Worm (Caenorhabditis elegans) whole organism, early embryonic: ENCODE data around the gene clec-217.

Experiments
- B0310.2 ChIP-seq: sonication (generic microtip); optimal IDR thresholded peaks from 2 replicates; lab custom pipeline; 2016; ENCODE audit warnings: mild to moderate bottlenecking, missing genetic modification characterization, missing compliant biosample characterization
- F13C5.2 ChIP-seq: sonication (generic microtip); optimal IDR thresholded peaks from 2 replicates; lab custom pipeline; 2017; ENCODE audit warnings: mild to moderate bottlenecking, missing genetic modification characterization, inconsistent platforms, missing compliant biosample characterization
- aly-1 ChIP-seq: sonication (generic microtip); optimal IDR thresholded peaks from 2 replicates; lab custom pipeline; 2016; ENCODE audit warnings: missing genetic modification characterization, missing compliant biosample characterization
- ama-1 ChIP-seq: fragments of 150-350 bp; optimal IDR thresholded peaks from 2 replicates; lab custom pipeline; 2014
- ceh-13 ChIP-seq: fragments of 200-800 bp; sonication (Bioruptor generic); optimal IDR thresholded peaks from 2 replicates; lab custom pipeline; 2018; ENCODE audit warnings: mild to moderate bottlenecking, missing genetic modification characterization, missing compliant biosample characterization
- ceh-36 ChIP-seq: sonication (generic microtip); optimal IDR thresholded peaks from 2 replicates; lab custom pipeline; 2016; ENCODE audit warnings: missing genetic modification characterization, inconsistent platforms, missing compliant biosample characterization
- ets-7 ChIP-seq: sonication (generic microtip); optimal IDR thresholded peaks from 2 replicates; lab custom pipeline; 2016; ENCODE audit warnings: missing genotype, missing genetic modification characterization, missing compliant biosample characterization
- flt-1 ChIP-seq: fragments of 200-800 bp; sonication (Bioruptor generic); IDR thresholded peaks from 2 replicates; pipeline ENCODE4 v1.3.6; 2022; ENCODE audit warnings: missing genetic modification characterization, missing compliant biosample characterization
- hmbx-1 ChIP-seq: sonication (generic microtip); optimal IDR thresholded peaks from 2 replicates; lab custom pipeline; 2016; ENCODE audit warnings: mild to moderate bottlenecking, missing genetic modification characterization, missing compliant biosample characterization
- hmg-4 ChIP-seq: fragments of 200-800 bp; sonication (Bioruptor generic); optimal IDR thresholded peaks from 2 replicates; lab custom pipeline; 2018; ENCODE audit warnings: mild to moderate bottlenecking, missing genetic modification characterization, missing compliant biosample characterization
- hnd-1 ChIP-seq: sonication (generic microtip); optimal IDR thresholded peaks from 2 replicates; lab custom pipeline; 2016; ENCODE audit warnings: missing genetic modification characterization, missing compliant biosample characterization
- pes-1 ChIP-seq: fragments of 200-800 bp; sonication (Bioruptor generic); IDR thresholded peaks from 2 replicates; pipeline ENCODE4 v1.3.6; 2022; ENCODE audit warnings: missing genetic modification reagents, missing genetic modification characterization, missing compliant biosample characterization
- scrt-1 ChIP-seq: fragments of 200-800 bp; sonication (Bioruptor generic); IDR thresholded peaks from 2 replicates; pipeline ENCODE4 v1.3.6; 2022; ENCODE audit warnings: missing genetic modification characterization, missing compliant biosample characterization
- sea-1 ChIP-seq: fragments of 200-800 bp; sonication (Bioruptor generic); conservative IDR thresholded peaks from 2 replicates; pipeline ENCODE4 v1.3.6; 2022; ENCODE audit warnings: missing genetic modification characterization, missing compliant biosample characterization
- tbx-11 ChIP-seq: fragments of 200-800 bp; sonication (Bioruptor generic); IDR thresholded peaks from 2 replicates; pipeline ENCODE4 v1.3.6; 2022; ENCODE audit warnings: missing genetic modification characterization, missing compliant biosample characterization
- tbx-37 ChIP-seq: fragments of 200-800 bp; sonication (Bioruptor generic); conservative IDR thresholded peaks from 2 replicates; pipeline ENCODE4 v1.3.6; 2022; ENCODE audit warnings: missing genetic modification reagents, missing genetic modification characterization, missing compliant biosample characterization
- tra-4 ChIP-seq: sonication (generic microtip); optimal IDR thresholded peaks from 2 replicates; lab custom pipeline; 2017; ENCODE audit warnings: missing genetic modification characterization, missing compliant biosample characterization

clec-217 gene

DNA sequence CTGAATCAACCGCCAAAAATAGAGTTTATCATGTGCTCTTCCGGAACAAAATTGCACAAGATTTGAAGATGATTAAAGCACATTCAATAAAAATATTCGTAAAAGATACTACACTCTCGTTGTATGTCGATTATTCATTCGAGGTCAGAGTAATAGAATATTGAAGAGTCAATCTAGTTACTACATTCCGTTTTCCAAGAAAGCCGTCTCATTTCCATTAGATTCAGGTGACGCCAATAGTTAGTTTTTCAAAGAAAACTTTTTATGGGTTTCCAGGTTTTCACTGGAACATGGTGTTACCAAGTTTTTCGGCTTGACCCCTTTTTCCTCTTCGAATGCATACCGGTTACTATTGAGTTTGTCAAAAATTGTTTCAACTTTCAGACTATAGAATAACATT is 11.9 kb upstream of the clec-217 start:
- TF ChIP-seq ama-1 (lab: Kevin White, UChicago) (no peak), hmg-4 (GFP tag; lab: Kevin White, UChicago) (no peak), tbx-37 (GFP tag; lab: Robert Waterston, UW) (no peak), tbx-11 (GFP tag; lab: Robert Waterston, UW) (no peak), ceh-13 (GFP tag; lab: Kevin White, UChicago) (no peak), tra-4 (tag; lab: Kevin White, UChicago) (no peak), hnd-1 (tag; lab: Kevin White, UChicago) (no peak), sea-1 (GFP tag; lab: Robert Waterston, UW) (no peak), F13C5.2 (tag; lab: Kevin White, UChicago) (no peak), flt-1 (GFP tag; lab: Robert Waterston, UW) (no peak), B0310.2 (tag; lab: Kevin White, UChicago) (no peak), hmbx-1 (no peak), aly-1 (no peak), ceh-36 (tag; lab: Kevin White, UChicago) (no peak), scrt-1 (GFP tag; lab: Robert Waterston, UW) (no peak), ets-7 (tag; lab: Kevin White, UChicago) (no peak), pes-1 (GFP tag; lab: Robert Waterston, UW) (no peak)

DNA sequence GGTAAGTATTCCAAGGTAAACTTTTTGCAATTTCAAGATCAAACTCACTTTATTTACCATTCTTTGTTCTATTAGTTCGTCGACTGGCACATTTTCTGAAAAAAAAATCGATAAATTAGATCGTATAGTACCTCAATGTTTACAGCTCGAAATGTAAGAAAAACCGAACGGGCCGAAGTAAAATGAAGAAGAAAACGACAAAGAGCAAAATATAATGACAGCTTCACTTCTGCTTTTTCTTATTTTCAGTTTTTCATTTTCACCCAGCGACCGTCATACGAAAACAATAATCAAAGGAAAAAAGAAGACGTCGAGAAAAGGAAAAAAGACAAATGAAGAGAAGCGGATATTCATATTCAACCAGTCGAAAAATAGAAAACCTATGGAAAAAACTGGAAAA is 10.5 kb upstream of the clec-217 start, which contains the start of gene che-7:
che-7 (minus strand) TSS at position 101 of the 400 bp plus-strand sequence.
- TF ChIP-seq hnd-1 (tag; lab: Kevin White, UChicago) (no peak), B0310.2 (tag; lab: Kevin White, UChicago) (no peak), sea-1 (GFP tag; lab: Robert Waterston, UW) (no peak), flt-1 (GFP tag; lab: Robert Waterston, UW) (no peak), tbx-37 (GFP tag; lab: Robert Waterston, UW) (no peak)

DNA sequence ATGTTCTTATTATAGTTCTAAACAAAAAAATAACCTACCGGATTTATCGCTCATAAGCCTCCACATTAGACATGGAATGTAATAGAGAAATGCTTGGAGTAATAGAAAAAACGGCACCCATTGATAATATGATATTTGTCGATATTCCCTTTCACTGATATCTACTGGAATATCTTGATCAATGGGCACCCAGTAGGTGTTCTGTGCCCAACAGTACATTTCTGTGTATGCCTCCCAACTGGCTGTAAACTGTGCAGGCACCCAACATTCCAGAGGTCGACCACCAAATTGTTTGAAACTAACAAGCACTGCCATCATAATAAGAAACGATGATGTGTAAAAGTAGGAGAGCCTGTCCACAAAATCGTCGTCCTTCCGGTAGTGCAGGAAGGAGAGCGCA is 5.8 kb upstream of the clec-217 start:
- TF ChIP-seq ets-7 (tag; lab: Kevin White, UChicago), result no peak
- no peak for TF ChIP-seq ama-1 (lab: Kevin White, UChicago)
- TF ChIP-seq flt-1 (GFP tag; lab: Robert Waterston, UW), result no peak
- no peak for TF ChIP-seq hmbx-1
- no peak for TF ChIP-seq hmg-4 (GFP tag; lab: Kevin White, UChicago)
- no peak for TF ChIP-seq tbx-11 (GFP tag; lab: Robert Waterston, UW)

DNA sequence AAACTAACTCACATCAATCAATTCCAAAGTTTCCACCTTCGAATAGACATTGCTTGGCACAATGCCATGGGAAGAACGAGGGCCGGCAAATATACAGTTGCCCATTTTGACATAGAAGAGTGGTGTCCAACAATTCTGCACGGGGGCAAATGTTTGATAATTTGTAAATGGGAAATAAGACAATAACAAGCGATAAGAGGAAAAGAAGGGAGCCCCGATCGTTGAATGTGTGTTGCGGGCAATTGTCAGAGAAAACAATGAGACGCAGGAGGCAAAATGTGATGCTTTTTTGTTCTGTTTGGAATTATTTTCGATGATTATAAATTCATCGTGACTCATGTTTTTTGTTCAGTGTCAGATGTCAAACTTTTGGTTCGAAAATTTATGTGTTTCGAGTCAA is 2.4 kb downstream of the clec-217 start, which contains the start of gene pals-34:
pals-34 (minus strand) TSS at position 280 of the 400 bp plus-strand sequence.
- TF ChIP-seq tra-4 (tag; lab: Kevin White, UChicago), result no peak
- TF ChIP-seq hmbx-1, result no peak
- TF ChIP-seq hmg-4 (GFP tag; lab: Kevin White, UChicago), result no peak
- TF ChIP-seq aly-1, result no peak
- no peak for TF ChIP-seq hnd-1 (tag; lab: Kevin White, UChicago)
- no peak for TF ChIP-seq scrt-1 (GFP tag; lab: Robert Waterston, UW)
- no peak for TF ChIP-seq ama-1 (lab: Kevin White, UChicago)
- TF ChIP-seq B0310.2 (tag; lab: Kevin White, UChicago), result no peak
- no peak for TF ChIP-seq tbx-11 (GFP tag; lab: Robert Waterston, UW)
- TF ChIP-seq ets-7 (tag; lab: Kevin White, UChicago), result no peak
- TF ChIP-seq flt-1 (GFP tag; lab: Robert Waterston, UW), result no peak
- no peak for TF ChIP-seq ceh-13 (GFP tag; lab: Kevin White, UChicago)
- no peak for TF ChIP-seq pes-1 (GFP tag; lab: Robert Waterston, UW)
- no peak for TF ChIP-seq ceh-36 (tag; lab: Kevin White, UChicago)
- TF ChIP-seq sea-1 (GFP tag; lab: Robert Waterston, UW), result no peak
- TF ChIP-seq F13C5.2 (tag; lab: Kevin White, UChicago), result no peak

- TF ChIP-seq ceh-13 (GFP tag; lab: Kevin White, UChicago), result no peak
- TF ChIP-seq ets-7 (tag; lab: Kevin White, UChicago), result no peak
- no peak for TF ChIP-seq flt-1 (GFP tag; lab: Robert Waterston, UW)
- TF ChIP-seq aly-1, result no peak
- TF ChIP-seq hmbx-1, result no peak
- no peak for TF ChIP-seq B0310.2 (tag; lab: Kevin White, UChicago)
- no peak for TF ChIP-seq hnd-1 (tag; lab: Kevin White, UChicago)
- no peak for TF ChIP-seq tbx-37 (GFP tag; lab: Robert Waterston, UW)
- no peak for TF ChIP-seq ceh-36 (tag; lab: Kevin White, UChicago)
- TF ChIP-seq hmg-4 (GFP tag; lab: Kevin White, UChicago), result no peak
- TF ChIP-seq tra-4 (tag; lab: Kevin White, UChicago), result no peak
- no peak for TF ChIP-seq scrt-1 (GFP tag; lab: Robert Waterston, UW)
- TF ChIP-seq tbx-11 (GFP tag; lab: Robert Waterston, UW), result no peak
- TF ChIP-seq F13C5.2 (tag; lab: Kevin White, UChicago), result no peak
- TF ChIP-seq pes-1 (GFP tag; lab: Robert Waterston, UW), result no peak
- TF ChIP-seq ama-1 (lab: Kevin White, UChicago), result no peak
These were observed 3.5 kb downstream of the clec-217 start, which contains the start of gene F26D11.12 for ce11 chrV:7955168-7955567. F26D11.12 (minus strand) TSS chrV:7955312.

DNA sequence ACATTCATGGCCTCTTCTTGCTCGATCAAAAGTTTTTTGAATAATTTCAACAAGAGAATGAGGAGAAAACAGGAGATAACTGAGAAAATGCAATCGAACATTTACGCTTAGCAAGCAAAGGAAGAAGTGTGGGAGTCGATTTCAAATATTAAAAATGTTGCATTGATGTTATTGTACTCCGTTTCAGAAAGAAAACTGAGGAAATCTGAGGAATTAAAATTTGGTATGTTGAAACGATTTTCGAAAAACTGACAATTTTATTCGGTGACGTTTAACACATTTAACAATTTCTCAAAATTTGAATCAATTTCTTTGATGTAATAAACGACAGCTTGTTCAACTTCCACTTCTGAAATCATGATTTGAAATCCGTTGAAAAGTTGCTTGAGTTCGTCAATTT is 4.1 kb downstream of the clec-217 start, which contains the start of gene F26D11.13:
F26D11.13 (minus strand) TSS at position 101 of the 400 bp plus-strand sequence.
- TF ChIP-seq flt-1 (GFP tag; lab: Robert Waterston, UW) (no peak), hmbx-1 (no peak), tra-4 (tag; lab: Kevin White, UChicago) (no peak), hnd-1 (tag; lab: Kevin White, UChicago) (no peak), F13C5.2 (tag; lab: Kevin White, UChicago) (no peak), ceh-13 (GFP tag; lab: Kevin White, UChicago) (no peak), sea-1 (GFP tag; lab: Robert Waterston, UW) (no peak), ets-7 (tag; lab: Kevin White, UChicago) (no peak), aly-1 (no peak)

ce11 chrV:7952855-7953254 is 5.8 kb downstream of the clec-217 start, which contains the start of gene clec-216:
clec-216 (minus strand) TSS chrV:7952955.
- no peak for TF ChIP-seq ceh-13 (GFP tag; lab: Kevin White, UChicago)
- TF ChIP-seq B0310.2 (tag; lab: Kevin White, UChicago), result no peak
- TF ChIP-seq ama-1 (lab: Kevin White, UChicago), result no peak
- TF ChIP-seq hmbx-1, result no peak
- no peak for TF ChIP-seq scrt-1 (GFP tag; lab: Robert Waterston, UW)
- TF ChIP-seq hmg-4 (GFP tag; lab: Kevin White, UChicago), result no peak
